Fruit fly (Drosophila melanogaster): ENCODE data around the gene Rrp47.

Rrp47 gene

DNA sequence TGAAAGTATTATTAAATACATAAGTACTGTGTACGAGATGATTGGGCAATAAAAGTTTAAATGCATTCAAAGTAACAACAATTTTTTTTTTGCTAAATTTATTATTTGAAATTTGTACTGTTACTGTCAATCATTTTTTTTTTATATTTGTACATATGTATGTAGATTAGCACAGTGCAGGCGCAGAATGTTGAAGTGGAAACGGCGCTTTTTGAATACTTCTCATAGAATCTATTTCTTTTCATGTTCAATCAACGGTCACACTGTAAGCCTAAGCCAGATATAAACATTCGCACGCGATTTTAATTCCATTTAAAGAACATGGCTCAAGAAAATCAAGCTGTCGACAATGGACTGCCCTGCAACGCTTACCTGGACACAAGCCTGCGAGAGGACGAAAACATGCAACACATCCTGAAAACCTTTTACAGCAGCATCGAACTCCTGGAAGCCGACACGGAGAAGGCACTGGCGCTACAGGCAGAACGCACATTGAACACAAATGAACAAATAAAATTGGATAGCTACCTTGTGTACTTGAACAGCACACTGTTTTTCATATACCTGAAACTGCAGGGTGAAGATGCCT lies at the start of gene Rrp47:
Rrp47 (plus strand) TSS at position 163 of the 589 bp plus-strand sequence.
- TF ChIP-seq h (optimal IDR thresholded peaks at IDR 0.05) = no peak
- no peak for TF ChIP-seq insv (optimal IDR thresholded peaks at IDR 0.05)
- no peak for TF ChIP-seq psq (optimal IDR thresholded peaks at IDR 0.05)
- no peak for TF ChIP-seq Myc (optimal IDR thresholded peaks at IDR 0.05)

DNA sequence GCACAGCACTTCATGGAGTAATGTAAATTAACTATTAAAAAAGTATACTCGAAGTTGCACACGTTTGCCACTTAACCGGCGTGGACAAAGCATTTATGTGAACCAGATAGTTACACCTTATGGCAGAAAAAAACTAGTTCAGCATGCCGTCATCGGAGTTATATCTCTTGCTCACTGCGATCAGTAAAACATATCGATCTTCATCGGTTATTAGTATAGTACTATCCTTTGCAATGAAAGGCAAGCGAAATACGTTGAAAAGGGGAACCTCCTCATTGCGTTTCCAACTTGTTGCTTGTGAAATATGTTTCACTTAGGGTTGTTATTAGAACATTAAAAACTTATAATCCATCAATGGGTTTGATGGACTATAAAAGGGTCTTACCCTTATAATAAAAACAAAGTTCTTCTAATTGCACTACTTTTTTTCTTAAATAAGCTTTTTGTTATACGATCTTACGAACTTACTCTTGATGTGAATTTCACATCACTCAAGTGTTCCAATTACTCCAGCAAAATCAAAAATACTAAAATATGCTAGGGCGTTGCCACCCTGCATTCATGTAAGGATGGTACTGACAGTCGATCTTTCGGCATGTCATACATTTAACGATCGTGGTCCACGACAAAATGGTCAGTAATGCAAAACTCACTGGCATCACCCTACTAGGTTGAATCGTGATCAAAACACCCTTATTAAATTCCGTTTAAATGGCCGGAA lies 35.0 kb upstream of the Rrp47 start, which contains the start of gene CycD:
CycD (minus strand) TSS at position 113 of the 721 bp plus-strand sequence.
- TF ChIP-seq psq (optimal IDR thresholded peaks at IDR 0.05) = no peak
- no peak for TF ChIP-seq Myc (optimal IDR thresholded peaks at IDR 0.05)
- TF ChIP-seq Sin3A (optimal IDR thresholded peaks at IDR 0.05) = no peak
- no peak for TF ChIP-seq insv (optimal IDR thresholded peaks at IDR 0.05)
- TF ChIP-seq h (optimal IDR thresholded peaks at IDR 0.05) = no peak
- TF ChIP-seq ttk (optimal IDR thresholded peaks at IDR 0.05) = no peak

DNA sequence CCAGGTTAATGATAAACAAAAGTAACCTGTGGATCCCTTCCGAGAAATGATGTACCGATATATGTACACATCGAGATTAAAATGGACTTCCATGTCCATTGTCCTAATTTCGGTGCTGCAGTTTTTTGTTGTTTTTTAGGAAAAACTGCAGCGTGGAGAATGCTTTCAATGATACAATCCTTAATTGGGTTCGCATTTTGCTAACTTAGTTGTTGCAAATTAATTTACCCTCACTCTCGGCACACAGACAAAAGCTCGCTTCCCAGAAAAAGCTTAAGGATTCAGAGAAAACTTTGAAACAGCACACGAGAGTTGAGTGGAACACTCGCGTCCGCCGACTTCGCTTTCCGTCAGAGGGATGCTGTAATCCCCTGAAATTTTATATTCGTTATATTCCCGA lies 34.1 kb upstream of the Rrp47 start, which contains the start of gene Lrp4:
Lrp4 (plus strand) TSS at position 301 of the 400 bp plus-strand sequence.
- TF ChIP-seq Sin3A (optimal IDR thresholded peaks at IDR 0.05) (no peak), psq (optimal IDR thresholded peaks at IDR 0.05) (no peak), insv (optimal IDR thresholded peaks at IDR 0.05) (no peak), Myc (optimal IDR thresholded peaks at IDR 0.05) (no peak), h (optimal IDR thresholded peaks at IDR 0.05) (no peak)

DNA sequence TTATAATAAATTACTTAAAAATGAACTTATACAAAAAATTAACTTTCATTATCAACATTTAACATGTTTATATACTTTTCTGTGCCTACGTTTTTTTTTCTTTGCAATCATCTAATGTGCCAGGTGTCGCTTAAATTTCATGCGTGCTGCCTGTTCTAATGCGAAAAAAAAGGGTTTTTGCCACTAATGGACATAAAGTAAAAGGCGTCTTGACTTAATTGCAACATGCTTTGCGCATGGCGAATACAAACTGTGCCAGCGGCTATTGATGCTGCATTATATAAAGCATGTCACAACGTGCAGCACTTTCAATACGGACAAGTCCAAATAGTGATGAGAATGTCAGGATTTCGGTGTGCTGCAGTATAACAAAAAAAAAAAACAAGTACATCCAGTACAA lies 23.0 kb upstream of the Rrp47 start, which contains the start of gene CG8916:
CG8916 (plus strand) TSS at position 301 of the 400 bp plus-strand sequence.
- TF ChIP-seq ttk (optimal IDR thresholded peaks at IDR 0.05) (no peak), psq (optimal IDR thresholded peaks at IDR 0.05) (no peak), insv (optimal IDR thresholded peaks at IDR 0.05) (no peak), h (optimal IDR thresholded peaks at IDR 0.05) (no peak), Myc (optimal IDR thresholded peaks at IDR 0.05) (no peak), Sin3A (optimal IDR thresholded peaks at IDR 0.05) (no peak)

DNA sequence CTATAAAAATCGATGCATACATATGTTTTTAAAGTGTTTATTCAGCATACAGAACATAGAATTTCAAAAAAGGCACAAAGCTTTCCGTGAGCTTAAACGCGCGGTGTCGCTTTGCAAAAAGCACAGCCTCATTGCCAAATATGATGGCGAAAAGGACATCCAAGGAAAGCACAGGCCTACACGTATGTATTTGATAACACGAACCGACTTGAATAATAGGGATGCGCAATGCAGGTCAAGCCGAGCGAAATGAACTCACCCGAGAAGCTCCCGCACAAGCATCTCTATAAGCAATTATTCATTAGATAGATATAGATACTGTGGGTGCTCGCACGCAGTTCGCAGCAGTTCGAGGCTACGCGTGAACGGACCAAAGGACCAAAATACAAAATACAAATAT lies 19.9 kb upstream of the Rrp47 start, which contains the start of gene Lcch3:
Lcch3 (plus strand) TSS at position 301 of the 400 bp plus-strand sequence.
- TF ChIP-seq Myc (optimal IDR thresholded peaks at IDR 0.05) = no peak
- TF ChIP-seq ttk (optimal IDR thresholded peaks at IDR 0.05) = no peak
- no peak for TF ChIP-seq Sin3A (optimal IDR thresholded peaks at IDR 0.05)
- TF ChIP-seq h (optimal IDR thresholded peaks at IDR 0.05) = no peak
- no peak for TF ChIP-seq psq (optimal IDR thresholded peaks at IDR 0.05)
- no peak for TF ChIP-seq insv (optimal IDR thresholded peaks at IDR 0.05)

DNA sequence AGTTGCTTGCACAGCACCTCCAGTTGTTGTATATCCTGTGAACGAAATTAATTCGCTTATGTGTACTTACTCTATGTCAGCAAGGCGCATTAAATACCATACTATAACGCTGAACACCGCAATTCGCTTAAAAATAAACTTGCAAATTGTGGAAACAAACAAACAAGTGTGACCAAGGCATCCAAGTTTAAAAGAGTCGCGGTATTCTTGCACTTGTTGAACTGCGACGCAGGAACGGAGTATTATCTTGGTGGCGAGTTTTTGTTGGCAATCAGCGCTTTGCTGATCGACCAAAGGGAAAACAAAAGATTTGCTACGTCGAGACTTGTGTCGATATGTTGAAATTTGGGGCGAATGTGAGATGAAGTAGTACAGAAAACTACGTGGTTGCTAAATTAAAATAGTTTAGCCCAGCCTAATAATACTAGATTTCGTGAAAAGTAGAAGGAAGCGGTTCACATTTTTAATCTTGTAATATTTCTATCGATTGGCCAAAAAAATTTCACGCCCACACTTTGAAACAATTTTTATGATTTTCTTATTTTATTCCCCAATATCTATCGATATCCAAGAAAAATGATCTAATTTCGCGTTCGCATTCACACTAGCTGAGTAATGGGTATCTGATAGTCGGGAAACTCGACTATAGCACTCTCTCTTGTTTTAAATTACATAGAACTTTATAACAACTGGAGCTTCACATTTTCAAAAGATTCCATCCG lies 11.0 kb upstream of the Rrp47 start, which contains the start of gene Ranbp16:
Ranbp16 (minus strand) TSS at position 364 of the 722 bp plus-strand sequence.
- no peak for TF ChIP-seq Sin3A (optimal IDR thresholded peaks at IDR 0.05)
- TF ChIP-seq psq (optimal IDR thresholded peaks at IDR 0.05) = no peak
- no peak for TF ChIP-seq h (optimal IDR thresholded peaks at IDR 0.05)
- TF ChIP-seq insv (optimal IDR thresholded peaks at IDR 0.05) = no peak
- no peak for TF ChIP-seq ttk (optimal IDR thresholded peaks at IDR 0.05)
- no peak for TF ChIP-seq Myc (optimal IDR thresholded peaks at IDR 0.05)

DNA sequence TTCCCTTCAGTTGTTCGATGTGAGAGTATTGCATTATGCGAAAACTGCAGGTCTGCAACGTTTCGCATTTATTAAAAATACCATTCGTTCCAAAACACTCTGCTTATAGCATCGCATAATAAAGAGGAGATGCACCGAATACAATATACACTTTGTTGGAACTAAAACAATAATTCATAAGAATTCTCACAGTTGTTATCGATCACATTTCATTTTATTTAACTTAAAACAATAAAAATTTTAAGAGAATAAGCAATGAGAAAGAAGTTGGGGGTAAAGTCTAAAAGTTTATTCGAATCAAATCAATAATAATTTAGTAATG lies 10.5 kb upstream of the Rrp47 start:
- TF ChIP-seq Myc (optimal IDR thresholded peaks at IDR 0.05) (no peak), ttk (optimal IDR thresholded peaks at IDR 0.05) (no peak), h (optimal IDR thresholded peaks at IDR 0.05) (no peak), Sin3A (optimal IDR thresholded peaks at IDR 0.05) (no peak), insv (optimal IDR thresholded peaks at IDR 0.05) (no peak), psq (optimal IDR thresholded peaks at IDR 0.05) (no peak)

DNA sequence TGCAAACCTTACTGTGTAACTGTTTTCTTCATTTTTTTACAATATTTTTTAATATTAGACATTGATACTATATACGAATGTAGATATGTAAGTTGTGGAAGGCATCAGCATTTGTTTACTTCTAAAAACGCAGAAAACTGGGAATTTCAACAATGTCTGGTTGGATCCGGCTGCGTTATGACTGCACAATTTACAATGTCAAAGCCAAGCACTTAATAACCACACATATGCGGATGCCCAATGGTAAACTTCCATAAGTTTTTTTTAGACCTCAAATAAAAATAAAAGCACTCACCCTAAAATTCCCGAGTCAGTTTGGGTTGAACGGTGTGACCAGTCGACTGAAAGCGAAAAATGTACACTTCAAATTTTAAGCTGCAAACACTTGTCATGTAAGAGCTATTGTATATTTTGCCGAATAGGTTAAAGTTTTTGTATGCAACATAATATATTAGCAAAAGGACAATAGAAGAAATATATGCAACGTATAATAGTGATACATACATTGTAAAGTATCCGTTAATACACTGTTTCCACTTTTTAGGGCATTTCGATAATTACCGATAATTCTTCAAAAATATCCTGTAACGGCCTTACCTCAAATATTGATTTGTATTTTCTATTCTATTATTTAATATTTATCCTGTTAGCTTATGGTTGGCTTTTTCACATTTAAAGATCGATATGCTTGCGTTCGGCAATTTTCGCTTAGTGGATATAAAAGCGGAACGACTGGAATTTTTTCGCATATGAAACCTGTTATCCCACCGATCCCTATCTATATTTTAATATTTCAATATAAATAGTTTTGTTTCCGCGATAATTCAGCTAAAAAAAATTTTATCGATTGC lies 4.4 kb upstream of the Rrp47 start, which contains the start of gene Stim:
Stim (minus strand) TSS at position 347 of the 851 bp plus-strand sequence.
- TF ChIP-seq Myc (optimal IDR thresholded peaks at IDR 0.05) = no peak
- TF ChIP-seq psq (optimal IDR thresholded peaks at IDR 0.05) = no peak
- TF ChIP-seq insv (optimal IDR thresholded peaks at IDR 0.05) = no peak
- no peak for TF ChIP-seq ttk (optimal IDR thresholded peaks at IDR 0.05)
- no peak for TF ChIP-seq Sin3A (optimal IDR thresholded peaks at IDR 0.05)
- no peak for TF ChIP-seq h (optimal IDR thresholded peaks at IDR 0.05)

DNA sequence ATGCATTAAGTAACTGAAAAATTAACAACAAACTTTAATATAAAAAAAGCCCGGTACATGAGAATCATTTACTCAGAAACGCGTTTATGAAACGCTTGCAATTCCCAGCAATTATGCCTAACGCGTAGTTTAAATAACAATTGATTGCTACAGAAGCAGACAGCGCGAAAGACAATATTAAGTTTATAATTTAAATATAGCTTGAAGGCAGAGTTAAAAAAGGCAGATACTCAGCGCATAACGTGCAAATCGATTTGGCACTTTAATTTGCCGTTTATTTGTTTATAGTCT lies 3.8 kb upstream of the Rrp47 start, which contains the start of gene CG8924:
CG8924 (plus strand) TSS at position 122 of the 291 bp plus-strand sequence.
- no peak for TF ChIP-seq psq (optimal IDR thresholded peaks at IDR 0.05)
- no peak for TF ChIP-seq Myc (optimal IDR thresholded peaks at IDR 0.05)
- TF ChIP-seq h (optimal IDR thresholded peaks at IDR 0.05) = no peak
- no peak for TF ChIP-seq insv (optimal IDR thresholded peaks at IDR 0.05)
- no peak for TF ChIP-seq ttk (optimal IDR thresholded peaks at IDR 0.05)
- no peak for TF ChIP-seq Sin3A (optimal IDR thresholded peaks at IDR 0.05)

DNA sequence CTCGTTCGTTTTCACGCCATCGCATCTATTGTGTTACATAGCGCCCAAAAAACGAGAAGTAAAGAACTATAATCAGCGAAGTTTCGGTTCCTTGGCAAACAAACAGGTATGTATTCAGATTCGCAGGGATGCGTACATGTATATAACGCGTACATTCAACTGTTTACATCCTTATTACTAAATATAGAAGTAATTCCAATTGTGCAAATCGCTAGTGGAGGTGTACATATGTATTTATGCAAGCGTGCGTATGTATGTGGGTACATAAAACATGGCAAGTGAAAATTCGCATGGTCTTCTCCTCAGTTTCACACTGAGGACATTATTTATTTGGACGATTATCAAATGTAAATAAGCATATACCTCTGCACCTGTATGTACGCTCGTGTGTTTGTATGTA lies 3.2 kb upstream of the Rrp47 start:
- TF ChIP-seq psq (optimal IDR thresholded peaks at IDR 0.05) (no peak), h (optimal IDR thresholded peaks at IDR 0.05) (no peak), Myc (optimal IDR thresholded peaks at IDR 0.05) (no peak), ttk (optimal IDR thresholded peaks at IDR 0.05) (no peak), insv (optimal IDR thresholded peaks at IDR 0.05) (no peak), Sin3A (optimal IDR thresholded peaks at IDR 0.05) (no peak)

DNA sequence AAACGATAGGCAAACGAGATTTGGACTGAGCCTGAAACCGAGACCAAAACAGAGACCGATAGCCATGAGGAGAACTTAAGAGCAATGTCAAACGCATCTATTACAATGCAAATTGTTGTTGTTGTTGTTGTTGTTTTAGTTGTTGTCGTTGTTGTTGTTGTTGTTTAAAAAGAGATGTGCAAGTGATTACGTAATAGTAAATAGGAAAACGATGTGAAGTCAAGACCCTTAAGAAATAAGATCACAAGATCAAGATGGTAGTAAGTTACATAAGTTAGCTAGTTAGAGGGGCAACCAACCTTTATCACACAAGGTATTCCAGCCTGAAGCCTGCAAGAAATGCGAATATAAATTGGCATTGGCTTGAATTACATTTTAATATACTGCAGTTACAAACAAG lies 5.4 kb downstream of the Rrp47 start:
- no peak for TF ChIP-seq psq (optimal IDR thresholded peaks at IDR 0.05)
- no peak for TF ChIP-seq Sin3A (optimal IDR thresholded peaks at IDR 0.05)
- TF ChIP-seq ttk (optimal IDR thresholded peaks at IDR 0.05) = no peak
- TF ChIP-seq insv (optimal IDR thresholded peaks at IDR 0.05) = no peak
- TF ChIP-seq Myc (optimal IDR thresholded peaks at IDR 0.05) = no peak
- no peak for TF ChIP-seq h (optimal IDR thresholded peaks at IDR 0.05)

Data from Kc167 (cell line).